Fruit fly (Drosophila melanogaster) whole organism, pupa: Measurements from ENCODE around the gene Tollo.
A peak's percentile ranks its signal among the peaks of the same experiment; 100 is the strongest.

ENCODE experiments used
- CG15710 ChIP-seq: fragments of 200-800 bp; sonication (Bioruptor generic); optimal IDR thresholded peaks from 2 replicates; lab custom pipeline; 2018; ENCODE audit warnings: missing biosample characterization, mild to moderate bottlenecking, missing genetic modification characterization, moderate library complexity
- CG17806 ChIP-seq: fragments of 200-800 bp; sonication (Bioruptor generic); optimal IDR thresholded peaks from 2 replicates; lab custom pipeline; 2018; ENCODE audit warnings: missing biosample characterization, mild to moderate bottlenecking, missing genetic modification characterization, moderate library complexity
- CG32121 ChIP-seq: fragments of 200-800 bp; sonication (Bioruptor generic); IDR thresholded peaks from 2 replicates; pipeline ENCODE4 v1.3.6; 2022; ENCODE audit warnings: missing biosample characterization, missing genetic modification characterization
- CG4496 ChIP-seq: fragments of 200-800 bp; sonication (Bioruptor generic); IDR thresholded peaks from 3 replicates; pipeline ENCODE4 v1.3.6; 2022; ENCODE audit warnings: missing biosample characterization, missing genetic modification characterization
- D1 ChIP-seq: fragments of 200-800 bp; sonication (Bioruptor generic); optimal IDR thresholded peaks from 2 replicates; lab custom pipeline; 2018; ENCODE audit warnings: missing biosample characterization, mild to moderate bottlenecking, missing genetic modification characterization, moderate library complexity
- Ets98B ChIP-seq: fragments of 200-800 bp; sonication (Bioruptor generic); IDR thresholded peaks from 2 replicates; pipeline ENCODE4 v1.3.6; 2022; ENCODE audit warnings: missing biosample characterization, missing genetic modification characterization
- Pif1A ChIP-seq: fragments of 200-800 bp; sonication (Bioruptor generic); optimal IDR thresholded peaks from 3 replicates; lab custom pipeline; 2016; ENCODE audit warnings: missing biosample characterization, missing genetic modification characterization
- Snoo ChIP-seq: fragments of 200-800 bp; sonication (Bioruptor generic); optimal IDR thresholded peaks from 3 replicates; lab custom pipeline; 2017; ENCODE audit warnings: missing biosample characterization, mild to moderate bottlenecking, missing genetic modification characterization, inconsistent platforms
- gl ChIP-seq: fragments of 200-800 bp; sonication (Bioruptor generic); optimal IDR thresholded peaks from 2 replicates; lab custom pipeline; 2018; ENCODE audit warnings: missing biosample characterization, mild to moderate bottlenecking, missing genetic modification characterization

dm6 chr3L:15264247-15265028 is 29.0 kb downstream of the Tollo start:
- TF ChIP-seq Ets98B (GFP tag; lab: Robert Waterston, UW), result no peak; the same call in 1 of the 2 replicates
- peak; percentile 71 for TF ChIP-seq D1 (tag; lab: Kevin White, UChicago)
- peak; percentile 79 for TF ChIP-seq CG15710 (tag; lab: Kevin White, UChicago)
- peak; percentile 26 for TF ChIP-seq Pif1A (GFP tag; lab: Kevin White, UChicago)
- TF ChIP-seq gl (tag; lab: Kevin White, UChicago), result no peak
- TF ChIP-seq CG32121 (GFP tag; lab: Robert Waterston, UW), result peak; percentile 19; the same call in 1 of the 2 replicates
- peak; percentile 18; the same call in 1 of the 3 replicates for TF ChIP-seq CG4496
- no peak for TF ChIP-seq Snoo (tag; lab: Kevin White, UChicago)
- peak; percentile 82 for TF ChIP-seq CG17806 (tag; lab: Kevin White, UChicago)
